Worm (Caenorhabditis elegans) whole organism, dauer: Measurements from ENCODE around the gene bpnt-1.

Experiments used
- unc-62 ChIP-seq: sonication (generic microtip); optimal IDR thresholded peaks from 2 replicates; lab custom pipeline; 2017; ENCODE audit warnings: missing biosample characterization, missing genetic modification reagents, missing genetic modification characterization

Gene bpnt-1

ce11 chrII:4419956-4420355, at the start of gene bpnt-1:
Gene bpnt-1 (plus strand): TSS chrII:4420256.
- TF ChIP-seq unc-62 = no peak

ce11 chrII:4370842-4371241, 49.2 kb upstream of the bpnt-1 start:
- no peak for TF ChIP-seq unc-62

ce11 chrII:4372406-4372805, 47.6 kb upstream of the bpnt-1 start, which contains the start of gene paic-1:
Gene paic-1 (minus strand): TSS chrII:4372525.
- no peak for TF ChIP-seq unc-62

DNA sequence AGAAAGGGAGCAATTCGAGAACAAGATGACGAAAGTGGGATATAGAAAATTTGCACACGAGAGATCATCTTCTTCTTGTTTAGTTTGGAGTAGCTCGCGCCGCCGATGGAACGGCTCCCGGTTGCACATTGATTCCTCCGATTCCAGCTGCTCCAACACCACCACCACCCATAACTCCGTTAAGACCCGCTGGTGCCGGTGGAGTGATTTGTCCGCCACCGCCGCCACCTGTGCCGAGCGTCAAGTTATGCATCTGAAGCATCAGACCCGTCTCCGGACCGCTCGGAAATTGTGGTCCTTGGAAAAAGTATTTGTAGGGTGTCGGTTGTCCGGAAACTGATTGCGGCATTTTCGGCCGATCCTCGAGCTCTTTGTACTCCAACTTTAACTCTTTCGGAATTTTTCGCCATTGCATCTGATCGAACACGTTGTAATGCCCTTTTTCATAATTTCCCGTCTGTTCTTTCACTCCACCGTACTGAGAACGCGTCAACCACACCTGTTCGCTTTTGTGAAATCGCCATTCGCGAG, 47.1 kb upstream of the bpnt-1 start:
- TF ChIP-seq unc-62 = no peak

DNA sequence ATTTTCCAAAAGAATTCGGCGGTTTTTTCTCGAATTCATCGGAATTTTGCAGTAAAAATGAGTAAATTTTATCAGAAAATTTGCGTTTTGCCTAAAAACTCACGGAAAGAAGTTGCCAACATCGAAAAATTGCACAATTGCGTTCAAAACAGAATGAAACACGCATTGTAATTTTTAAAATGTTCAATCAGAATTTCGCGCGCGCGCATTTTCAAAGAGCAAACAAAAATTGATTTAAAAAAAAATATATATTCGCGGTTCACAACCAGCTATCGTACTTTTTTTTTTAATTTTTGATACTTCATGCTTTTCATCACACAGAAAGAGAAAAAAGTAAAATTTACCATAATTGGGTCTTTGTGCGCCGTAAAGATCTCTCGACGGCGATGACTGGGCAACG, 45.2 kb upstream of the bpnt-1 start:
- no peak for TF ChIP-seq unc-62

- no peak for TF ChIP-seq unc-62
Measured at ce11 chrII:4376295-4377172, 43.5 kb upstream of the bpnt-1 start, which contains the start of gene ntl-2. Gene ntl-2 (minus strand): TSS chrII:4376465.

DNA sequence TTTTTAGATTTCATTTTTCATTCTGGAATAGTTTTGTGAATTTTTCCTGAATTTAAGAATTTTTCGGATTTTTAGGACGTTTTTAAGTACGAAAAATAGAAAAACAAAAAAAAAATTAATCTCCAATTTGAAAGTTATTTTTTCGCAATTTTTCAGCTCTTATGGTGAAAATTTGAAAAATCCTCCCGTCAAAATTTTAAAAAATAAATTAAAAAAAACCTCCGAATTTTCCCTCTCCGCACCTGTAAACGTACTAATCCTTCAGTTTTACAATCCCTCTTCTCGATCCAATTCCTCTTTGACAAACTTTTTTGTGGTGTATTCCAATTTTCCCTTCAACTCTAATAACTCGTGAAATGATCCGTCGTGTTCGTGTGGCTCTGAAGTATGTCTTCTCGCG, 41.9 kb upstream of the bpnt-1 start, which contains the start of gene B0286.1:
Gene B0286.1, plus strand, starts transcription at position 301 of the 400 bp plus-strand sequence.
- TF ChIP-seq unc-62 = no peak

ce11 chrII:4383306-4383705, 36.8 kb upstream of the bpnt-1 start, which contains the start of gene fkh-6:
Gene fkh-6 (minus strand): TSS chrII:4383406.
- no peak for TF ChIP-seq unc-62

ce11 chrII:4391072-4391471, 29.0 kb upstream of the bpnt-1 start:
- no peak for TF ChIP-seq unc-62

DNA sequence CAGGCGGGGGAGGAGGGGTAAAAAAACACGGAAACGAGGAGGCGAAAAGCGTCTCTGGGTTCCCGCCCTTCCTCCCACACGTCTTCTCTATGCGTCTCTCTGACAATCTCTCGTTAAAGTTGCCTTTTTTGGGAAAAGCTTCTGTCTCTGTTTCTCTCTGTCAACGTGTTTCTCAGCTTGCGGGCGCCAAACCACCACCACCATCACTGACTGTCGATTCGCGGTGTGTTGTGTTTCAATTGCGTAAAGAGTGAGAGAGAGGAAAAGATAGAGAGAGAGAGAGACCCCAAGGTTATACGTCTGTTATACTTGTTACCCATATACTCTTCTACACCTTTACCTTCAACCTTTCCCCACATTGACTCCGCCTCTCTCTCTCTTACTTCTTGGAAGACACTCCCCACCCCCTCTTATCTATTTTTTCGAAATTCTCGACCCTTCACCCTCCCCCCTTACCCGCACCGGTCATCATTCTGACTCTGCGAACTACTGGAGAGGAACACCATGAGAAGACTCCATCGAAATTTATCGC, 27.5 kb upstream of the bpnt-1 start, which contains the start of gene mlt-7:
Gene mlt-7, plus strand, starts transcription at position 482 of the 532 bp plus-strand sequence.
- TF ChIP-seq unc-62 = no peak

DNA sequence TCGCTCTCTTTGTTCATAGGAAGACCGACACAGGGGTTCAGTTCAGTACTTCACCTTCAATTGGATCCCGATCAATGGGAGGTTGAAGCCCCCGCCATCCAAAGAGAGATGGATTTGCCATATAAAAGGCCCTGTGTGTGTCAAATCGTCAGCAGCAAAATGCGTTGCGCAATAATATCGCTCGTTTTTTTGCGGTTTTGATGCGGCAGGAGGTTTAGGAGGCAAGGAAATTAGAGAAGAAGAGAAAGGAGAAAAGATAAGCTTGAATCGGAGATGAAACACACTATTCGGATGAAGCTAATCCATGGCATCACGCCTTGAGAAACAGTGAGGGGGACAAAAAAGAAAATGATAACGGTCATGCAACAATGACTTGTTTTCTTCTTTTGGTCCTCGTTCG, 25.6 kb upstream of the bpnt-1 start:
- no peak for TF ChIP-seq unc-62

DNA sequence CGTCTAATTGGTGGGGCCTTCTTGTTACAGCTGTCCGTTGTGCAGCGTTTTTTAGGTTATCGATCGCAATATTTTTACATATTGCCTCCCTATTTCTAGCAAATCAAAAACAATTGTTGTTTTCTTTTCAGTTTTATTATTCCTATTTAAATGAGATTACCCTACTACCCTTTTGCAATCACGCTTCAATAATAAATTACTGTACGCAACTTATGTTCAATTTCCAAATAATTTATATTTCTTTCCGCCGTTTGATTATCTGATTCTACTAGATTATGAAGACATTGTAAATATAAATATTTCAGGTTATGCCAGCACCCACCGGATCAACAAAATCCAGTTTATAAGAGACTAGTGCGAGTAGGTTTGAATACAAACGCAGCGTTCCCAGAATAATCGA, 14.7 kb upstream of the bpnt-1 start, which contains the start of gene ZK430.5:
Gene ZK430.5, plus strand, starts transcription at position 301 of the 400 bp plus-strand sequence.
- TF ChIP-seq unc-62 = no peak

- no peak for TF ChIP-seq unc-62
Measured at ce11 chrII:4409650-4410049, 10.4 kb upstream of the bpnt-1 start.

- TF ChIP-seq unc-62 = no peak
Measured at ce11 chrII:4417333-4417732, 2.7 kb upstream of the bpnt-1 start, which contains the start of gene sod-5. Gene sod-5 (plus strand): TSS chrII:4417633.

DNA sequence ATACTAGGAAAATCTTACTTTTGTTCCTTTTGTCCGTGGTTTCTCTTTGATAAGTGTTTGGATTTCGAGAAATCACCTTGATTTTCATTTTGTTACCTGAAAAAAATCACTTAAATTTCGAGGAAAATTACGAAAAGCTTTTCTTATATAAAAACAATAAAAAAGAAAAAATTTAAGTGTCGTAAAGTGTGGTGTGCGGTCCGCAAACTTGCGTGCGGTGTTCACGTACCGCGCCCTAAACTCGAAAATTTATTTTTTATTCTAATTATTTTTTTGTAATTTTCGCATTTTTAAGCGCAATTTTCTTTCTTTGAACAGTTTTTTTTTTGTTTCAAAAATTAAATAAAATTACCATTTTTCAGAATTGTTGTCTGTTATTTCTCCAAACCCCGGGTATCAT, 4.8 kb downstream of the bpnt-1 start, which contains the start of the genes dcaf-13 and toe-1:
Gene dcaf-13, minus strand, starts transcription at position 96 of the 400 bp plus-strand sequence.
Gene toe-1, plus strand, starts transcription at position 361 of the 400 bp plus-strand sequence.
- no peak for TF ChIP-seq unc-62

ce11 chrII:4428121-4428520, 8.1 kb downstream of the bpnt-1 start:
- no peak for TF ChIP-seq unc-62

DNA sequence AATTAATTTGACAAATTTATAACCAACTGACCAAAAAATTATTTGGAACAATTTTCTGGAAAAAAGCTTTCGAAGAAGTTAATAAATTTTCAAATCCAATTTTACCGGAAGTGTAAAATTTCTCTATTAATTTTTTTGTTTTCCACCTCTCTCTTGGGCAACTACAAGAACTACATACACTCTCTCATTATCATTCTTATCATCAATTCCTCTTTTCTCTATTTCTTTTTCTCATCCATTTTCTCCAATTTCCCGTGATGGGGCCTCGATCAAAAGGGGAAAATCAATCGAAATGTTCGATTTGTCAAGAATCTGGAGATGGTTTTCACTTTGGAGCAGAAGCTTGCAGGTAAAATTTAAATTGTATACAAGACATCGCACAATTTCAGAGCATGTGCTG, 13.1 kb downstream of the bpnt-1 start, which contains the start of gene nhr-109:
Gene nhr-109, plus strand, starts transcription at position 222 of the 400 bp plus-strand sequence.
- no peak for TF ChIP-seq unc-62
